Worm (Caenorhabditis elegans) whole organism, mixed stage, embryonic: ENCODE results near the gene ucr-1.

Experiments
- M03D4.4 ChIP-seq: sonication (generic microtip); optimal IDR thresholded peaks from 2 replicates; lab custom pipeline; 2017; ENCODE audit warnings: mild to moderate bottlenecking, missing genetic modification characterization, missing compliant biosample characterization
- bed-3 ChIP-seq: fragments of 200-800 bp; sonication (Bioruptor generic); optimal IDR thresholded peaks from 3 replicates; lab custom pipeline; 2018; ENCODE audit warnings: mild to moderate bottlenecking, missing genetic modification characterization, moderate library complexity, missing compliant biosample characterization
- ces-1 ChIP-seq: fragments of 150-350 bp; optimal IDR thresholded peaks from 2 replicates; lab custom pipeline; 2014; ENCODE audit warnings: missing biosample characterization, missing genetic modification reagents, missing genetic modification characterization
- cnd-1 ChIP-seq: fragments of 200-800 bp; sonication (Bioruptor generic); optimal IDR thresholded peaks from 2 replicates; lab custom pipeline; 2018; ENCODE audit warnings: mild to moderate bottlenecking, missing genetic modification characterization, missing compliant biosample characterization
- drap-1 ChIP-seq: fragments of 200-800 bp; sonication (Bioruptor generic); optimal IDR thresholded peaks from 3 replicates; lab custom pipeline; 2018; ENCODE audit warnings: mild to moderate bottlenecking, missing genetic modification characterization, missing compliant biosample characterization
- elt-1 ChIP-seq: sonication (generic microtip); optimal IDR thresholded peaks from 2 replicates; lab custom pipeline; 2017; ENCODE audit warnings: missing genetic modification characterization, mild to moderate bottlenecking, missing compliant biosample characterization, antibody characterized with exemption, moderate library complexity, borderline replicate concordance; ENCODE audit not compliant: insufficient read depth
- elt-3 ChIP-seq: fragments of 150-350 bp; optimal IDR thresholded peaks from 2 replicates; lab custom pipeline; 2014; ENCODE audit warnings: missing biosample characterization, missing genetic modification characterization
- flh-1 ChIP-seq: fragments of 200-800 bp; sonication (Bioruptor generic); optimal IDR thresholded peaks from 2 replicates; lab custom pipeline; 2018; ENCODE audit warnings: mild to moderate bottlenecking, missing genetic modification characterization, moderate library complexity, missing compliant biosample characterization
- ham-2 ChIP-seq: fragments of 200-800 bp; sonication (Bioruptor generic); optimal IDR thresholded peaks from 2 replicates; lab custom pipeline; 2018; ENCODE audit warnings: mild to moderate bottlenecking, missing genetic modification characterization, missing compliant biosample characterization
- hlh-1 ChIP-seq: fragments of 150-350 bp; optimal IDR thresholded peaks from 2 replicates; lab custom pipeline; 2014; ENCODE audit warnings: missing biosample characterization, missing genetic modification reagents, missing genetic modification characterization
- lin-32 ChIP-seq: fragments of 200-800 bp; sonication (Bioruptor generic); optimal IDR thresholded peaks from 2 replicates; lab custom pipeline; 2018; ENCODE audit warnings: mild to moderate bottlenecking, missing genetic modification characterization, missing compliant biosample characterization
- mep-1 ChIP-seq: fragments of 150-350 bp; optimal IDR thresholded peaks from 2 replicates; lab custom pipeline; 2017; ENCODE audit warnings: missing biosample characterization, missing genetic modification reagents, missing genetic modification characterization, inconsistent platforms
- mls-2 ChIP-seq: sonication (generic microtip); optimal IDR thresholded peaks from 2 replicates; lab custom pipeline; 2016; ENCODE audit warnings: mild to moderate bottlenecking, missing genetic modification characterization, moderate library complexity, missing compliant biosample characterization
- nhr-237 ChIP-seq: fragments of 150-350 bp; optimal IDR thresholded peaks from 2 replicates; lab custom pipeline; 2014; ENCODE audit warnings: missing biosample characterization, missing genetic modification characterization
- nhr-28 ChIP-seq: fragments of 150-350 bp; optimal IDR thresholded peaks from 2 replicates; lab custom pipeline; 2014; ENCODE audit warnings: missing biosample characterization, missing genetic modification characterization
- nhr-76 ChIP-seq: sonication (generic microtip); optimal IDR thresholded peaks from 2 replicates; lab custom pipeline; 2017; ENCODE audit warnings: missing biosample characterization, missing genetic modification characterization
- pha-4 ChIP-seq: fragments of 150-350 bp; optimal IDR thresholded peaks from 2 replicates; lab custom pipeline; 2018; ENCODE audit warnings: missing biosample characterization, missing genetic modification reagents, missing genetic modification characterization
- sem-2 ChIP-seq: fragments of 200-800 bp; sonication (Bioruptor generic); optimal IDR thresholded peaks from 2 replicates; lab custom pipeline; 2018; ENCODE audit warnings: mild to moderate bottlenecking, missing genetic modification characterization, missing compliant biosample characterization
- snpc-4 ChIP-seq: fragments of 150-350 bp; optimal IDR thresholded peaks from 2 replicates; lab custom pipeline; 2014; ENCODE audit warnings: missing biosample characterization, missing genetic modification characterization
- sptf-1 ChIP-seq: sonication (generic microtip); optimal IDR thresholded peaks from 2 replicates; lab custom pipeline; 2017; ENCODE audit warnings: mild to moderate bottlenecking, missing genetic modification characterization, moderate library complexity, missing compliant biosample characterization
- unc-120 ChIP-seq: sonication (generic microtip); optimal IDR thresholded peaks from 2 replicates; lab custom pipeline; 2017; ENCODE audit warnings: missing genetic modification characterization, missing compliant biosample characterization; ENCODE audit not compliant: poor library complexity, severe bottlenecking
- unc-62 ChIP-seq: fragments of 150-350 bp; optimal IDR thresholded peaks from 2 replicates; lab custom pipeline; 2014; ENCODE audit warnings: missing biosample characterization, missing genetic modification reagents, missing genetic modification characterization
- zip-8 ChIP-seq: fragments of 150-350 bp; optimal IDR thresholded peaks from 2 replicates; lab custom pipeline; 2014; ENCODE audit warnings: missing biosample characterization, missing genetic modification characterization
- ztf-11 ChIP-seq: fragments of 150-350 bp; optimal IDR thresholded peaks from 2 replicates; lab custom pipeline; 2014; ENCODE audit warnings: missing biosample characterization, missing genetic modification characterization

Gene ucr-1

DNA sequence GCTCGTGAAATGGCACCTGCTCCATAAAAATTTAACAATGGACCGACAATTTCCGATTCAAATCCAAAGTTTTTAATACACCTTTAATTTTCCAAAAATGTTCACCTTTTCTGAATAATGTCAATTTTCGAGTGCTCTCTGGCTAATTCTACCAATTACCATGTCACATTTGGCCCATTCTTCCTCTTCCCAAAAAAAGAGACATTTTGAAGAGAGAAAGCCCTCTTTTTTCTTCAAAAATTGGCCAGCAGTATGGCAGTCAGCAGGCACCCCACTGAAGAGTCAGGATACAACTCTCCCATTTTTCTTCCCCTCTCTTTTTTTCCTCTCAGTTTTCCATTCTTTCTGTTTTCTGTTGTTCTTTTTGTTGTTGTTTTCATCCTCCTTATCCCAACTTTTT is 42.6 kb downstream of the ucr-1 start:
- no peak for TF ChIP-seq sptf-1 (tag; lab: Kevin White, UChicago)
- TF ChIP-seq M03D4.4 (tag; lab: Kevin White, UChicago) = no peak
- no peak for TF ChIP-seq snpc-4 (tag; lab: Kevin White, UChicago)
- no peak for TF ChIP-seq nhr-76
- no peak for TF ChIP-seq mls-2 (tag; lab: Kevin White, UChicago)
- TF ChIP-seq elt-1 = no peak
- TF ChIP-seq ces-1 (GFP tag; lab: Kevin White, UChicago) = no peak
- no peak for TF ChIP-seq ztf-11 (tag; lab: Kevin White, UChicago)
- no peak for TF ChIP-seq zip-8 (tag; lab: Kevin White, UChicago)

DNA sequence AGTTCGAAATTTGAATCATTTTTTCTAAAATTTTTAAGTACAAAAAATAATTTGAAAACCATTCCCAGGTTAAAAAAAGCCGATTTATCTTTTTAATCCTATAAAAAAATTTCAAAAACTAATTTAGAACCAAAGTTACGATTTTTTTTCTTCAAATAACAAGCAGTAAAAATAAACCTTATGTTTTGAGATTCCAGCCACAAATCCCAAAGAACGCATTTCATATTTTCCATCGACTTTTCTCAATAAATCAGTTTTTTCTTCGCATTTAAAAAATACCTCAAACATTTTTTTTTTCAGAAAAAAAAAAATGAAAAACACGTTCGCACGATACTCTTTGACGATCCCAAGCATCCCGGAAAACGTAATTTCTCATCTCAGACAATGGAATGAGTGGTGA is 43.2 kb downstream of the ucr-1 start, which contains the start of gene ckk-1:
TSS of gene ckk-1 (plus strand) at position 301 of the 400 bp plus-strand sequence.
- TF ChIP-seq bed-3 (GFP tag; lab: Kevin White, UChicago) (no peak), drap-1 (no peak), flh-1 (GFP tag; lab: Kevin White, UChicago) (no peak), sem-2 (no peak), unc-62 (GFP tag; lab: Kevin White, UChicago) (no peak), nhr-237 (tag; lab: Kevin White, UChicago) (no peak), nhr-28 (tag; lab: Kevin White, UChicago) (no peak), cnd-1 (tag; lab: Kevin White, UChicago) (no peak), hlh-1 (tag; lab: Kevin White, UChicago) (no peak), elt-3 (tag; lab: Kevin White, UChicago) (no peak), mep-1 (tag; lab: Kevin White, UChicago) (no peak), M03D4.4 (tag; lab: Kevin White, UChicago) (no peak), ztf-11 (tag; lab: Kevin White, UChicago) (no peak), pha-4 (no peak), elt-1 (no peak), lin-32 (GFP tag; lab: Kevin White, UChicago) (no peak), mls-2 (tag; lab: Kevin White, UChicago) (no peak), ham-2 (no peak)

DNA sequence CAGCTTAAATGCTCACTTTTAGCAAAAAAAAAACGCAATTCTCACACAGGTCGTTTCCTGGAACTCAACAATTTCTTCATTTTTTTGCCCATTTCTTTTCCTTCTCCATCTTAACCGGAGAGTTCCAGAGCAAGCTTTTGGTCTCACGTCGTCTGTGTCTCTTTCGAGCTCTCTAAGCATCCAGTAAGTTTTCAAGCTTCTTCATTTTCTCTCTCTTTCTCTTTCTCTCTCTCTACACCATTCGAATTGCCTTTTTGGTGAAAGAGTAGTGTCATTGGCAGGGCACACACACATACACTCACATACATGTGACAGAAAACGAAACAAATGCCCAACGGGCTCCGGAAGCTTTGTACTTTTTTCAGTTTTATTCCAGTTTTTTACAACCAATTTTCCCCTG is 48.0 kb downstream of the ucr-1 start:
- TF ChIP-seq snpc-4 (tag; lab: Kevin White, UChicago) = no peak
- TF ChIP-seq ces-1 (GFP tag; lab: Kevin White, UChicago) = peak; percentile 32

- peak; percentile 2 for TF ChIP-seq unc-120 (tag; lab: Kevin White, UChicago)
- TF ChIP-seq cnd-1 (tag; lab: Kevin White, UChicago) = no peak
- TF ChIP-seq, all 35 proteins: peak for 1
These were observed 50.8 kb downstream of the ucr-1 start for ce11 chrIII:5642692-5643091.
